Fruit fly (Drosophila melanogaster) whole organism: Measurements from ENCODE around the gene CG42233.

Experiments used
- CG8478 ChIP-seq: fragments of >200 bp; optimal IDR thresholded peaks from 2 replicates; lab custom pipeline; 2018; ENCODE audit warnings: inconsistent platforms
- Dll ChIP-seq: fragments of >200 bp; optimal IDR thresholded peaks from 2 replicates; lab custom pipeline; 2017
- EcR ChIP-seq, 2 experiments: fragments of >200 bp; optimal IDR thresholded peaks; 2 replicates each; lab custom pipeline; 2017; ENCODE audit warnings: missing biosample characterization in 2 of 2, missing genetic modification characterization in 2 of 2, missing genetic modification reagents in 2 of 2
- pan ChIP-seq: fragments of >200 bp; optimal IDR thresholded peaks from 2 replicates; lab custom pipeline; 2017
- psq ChIP-seq: fragments of >200 bp; optimal IDR thresholded peaks from 2 replicates; lab custom pipeline; 2017
- usp ChIP-seq: fragments of >200 bp; optimal IDR thresholded peaks from 2 replicates; lab custom pipeline; 2017; ENCODE audit warnings: missing biosample characterization, missing genetic modification characterization, mixed read lengths

DNA sequence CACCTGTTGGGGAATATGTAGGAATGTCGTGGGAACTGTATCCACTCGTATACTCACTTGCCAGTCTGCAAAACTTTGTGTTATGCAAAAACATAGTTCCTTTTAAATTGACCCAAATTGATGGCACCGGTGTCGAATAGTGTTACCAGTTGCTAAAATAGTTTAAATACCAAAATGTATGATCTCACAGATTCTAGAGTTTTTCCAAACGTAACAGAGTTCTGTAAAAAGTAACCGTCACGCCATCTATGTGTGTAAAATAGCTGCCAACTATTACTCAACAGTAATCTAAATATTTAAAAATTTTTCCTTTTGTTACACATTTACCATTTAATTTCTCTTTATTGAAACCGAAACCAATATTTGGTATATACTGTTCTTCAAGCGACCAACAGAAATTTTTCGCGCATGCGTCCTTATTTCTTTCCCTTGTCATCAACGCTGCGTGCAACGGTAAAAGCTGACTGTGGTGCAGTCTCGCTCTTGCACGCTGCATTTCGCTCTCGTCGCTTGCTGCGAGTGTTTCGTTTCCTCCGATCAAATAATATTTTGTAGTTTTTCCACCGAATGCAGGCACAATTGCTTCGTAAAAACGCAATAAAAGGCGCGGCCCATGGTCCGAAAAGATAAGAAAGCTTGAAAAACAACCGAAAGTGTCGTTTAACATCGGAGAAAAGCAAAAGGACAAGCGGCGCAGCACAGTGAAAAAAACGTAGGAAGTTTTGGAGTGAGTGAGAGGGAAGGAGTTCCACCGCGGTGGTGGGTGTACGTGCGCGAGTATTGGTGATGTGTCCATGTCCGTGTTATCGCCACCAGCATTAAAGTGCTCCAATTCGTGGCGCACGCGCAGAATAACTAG, 7.3 kb upstream of the CG42233 start, which contains the start of the genes FeCH and RhoGAP100F:
- TF ChIP-seq CG8478 (no peak), pan (lab: Kevin White, UChicago) (no peak), Dll (lab: Kevin White, UChicago) (no peak), usp (GFP tag; lab: Kevin White, UChicago) (no peak), EcR (GFP tag; optimal IDR thresholded peaks at IDR 0.05; lab: Kevin White, UChicago) (no peak), psq (lab: Kevin White, UChicago) (no peak)
